Fruit fly (Drosophila melanogaster) whole organism, embryonic: ENCODE results near the gene RpL14.

Experiments
- C15 ChIP-seq: fragments of 200-800 bp; sonication (Bioruptor generic); IDR thresholded peaks from 3 replicates; pipeline ENCODE4 v1.3.6; 2022; ENCODE audit warnings: missing biosample characterization, missing genetic modification characterization
- CG11456 ChIP-seq: fragments of 200-800 bp; sonication (Bioruptor generic); IDR thresholded peaks from 3 replicates; pipeline ENCODE4 v1.3.6; 2022; ENCODE audit warnings: missing biosample characterization, missing genetic modification characterization
- CG12219 ChIP-seq: fragments of 200-800 bp; sonication (Bioruptor generic); optimal IDR thresholded peaks from 3 replicates; lab custom pipeline; 2018; ENCODE audit warnings: missing biosample characterization, mild to moderate bottlenecking, missing genetic modification characterization
- CG12769 ChIP-seq: fragments of 200-800 bp; sonication (Bioruptor generic); optimal IDR thresholded peaks from 2 replicates; lab custom pipeline; 2019; ENCODE audit warnings: missing biosample characterization, mild to moderate bottlenecking, missing genetic modification characterization, moderate library complexity
- CG12942 ChIP-seq: fragments of 200-800 bp; sonication (Bioruptor generic); optimal IDR thresholded peaks from 3 replicates; lab custom pipeline; 2016; ENCODE audit warnings: missing biosample characterization, missing genetic modification characterization
- CG14441 ChIP-seq: fragments of 200-800 bp; sonication (Bioruptor generic); IDR thresholded peaks from 2 replicates; pipeline ENCODE4 v1.3.6; 2022; ENCODE audit warnings: missing biosample characterization, missing genetic modification characterization
- CG15269 ChIP-seq: fragments of 200-800 bp; sonication (Bioruptor generic); optimal IDR thresholded peaks from 2 replicates; lab custom pipeline; 2018; ENCODE audit warnings: missing biosample characterization, mild to moderate bottlenecking, missing genetic modification characterization, moderate library complexity
- CG1529 ChIP-seq: fragments of 200-800 bp; sonication (Bioruptor generic); optimal IDR thresholded peaks from 3 replicates; lab custom pipeline; 2018; ENCODE audit warnings: missing biosample characterization, missing genetic modification characterization
- CG17359 ChIP-seq: fragments of 200-800 bp; sonication (Bioruptor generic); optimal IDR thresholded peaks from 3 replicates; lab custom pipeline; 2018; ENCODE audit warnings: missing biosample characterization, mild to moderate bottlenecking, missing genetic modification characterization, moderate library complexity
- CG1832 ChIP-seq: fragments of 200-800 bp; sonication (Bioruptor generic); optimal IDR thresholded peaks from 2 replicates; lab custom pipeline; 2017; ENCODE audit warnings: missing biosample characterization, mild to moderate bottlenecking, missing genetic modification characterization, inconsistent platforms
- CG2129 ChIP-seq: fragments of 200-800 bp; sonication (Bioruptor generic); IDR thresholded peaks from 2 replicates; pipeline ENCODE4 v1.3.6; 2022; ENCODE audit warnings: missing biosample characterization, missing genetic modification characterization; ENCODE audit not compliant: partially characterized antibody
- CG2199 ChIP-seq: fragments of 200-800 bp; sonication (Bioruptor generic); IDR thresholded peaks from 3 replicates; pipeline ENCODE4 v1.3.6; 2022; ENCODE audit warnings: missing biosample characterization, missing genetic modification characterization
- CG31365 ChIP-seq: fragments of 200-800 bp; sonication (Bioruptor generic); optimal IDR thresholded peaks from 2 replicates; lab custom pipeline; 2018; ENCODE audit warnings: missing biosample characterization, mild to moderate bottlenecking, missing genetic modification characterization
- CG31441 ChIP-seq: fragments of 200-800 bp; sonication (Bioruptor generic); IDR thresholded peaks from 2 replicates; pipeline ENCODE4 v1.3.6; 2022; ENCODE audit warnings: missing biosample characterization, missing genetic modification characterization
- CG7839 ChIP-seq: fragments of 200-800 bp; sonication (Bioruptor generic); optimal IDR thresholded peaks from 3 replicates; lab custom pipeline; 2018; ENCODE audit warnings: missing biosample characterization, mild to moderate bottlenecking, missing genetic modification characterization, moderate library complexity
- CG9797 ChIP-seq: fragments of 200-800 bp; sonication (Bioruptor generic); optimal IDR thresholded peaks from 3 replicates; lab custom pipeline; 2018; ENCODE audit warnings: missing biosample characterization, mild to moderate bottlenecking, missing genetic modification characterization
- CG9876 ChIP-seq: fragments of 200-800 bp; sonication (Bioruptor generic); optimal IDR thresholded peaks from 2 replicates; lab custom pipeline; 2016; ENCODE audit warnings: missing biosample characterization, missing genetic modification characterization
- D19A ChIP-seq: fragments of 200-800 bp; optimal IDR thresholded peaks from 3 replicates; lab custom pipeline; 2019; ENCODE audit warnings: missing biosample characterization, mild to moderate bottlenecking, missing genetic modification characterization, moderate library complexity
- Deaf1 ChIP-seq: fragments of 200-800 bp; optimal IDR thresholded peaks from 3 replicates; lab custom pipeline; 2019; ENCODE audit warnings: missing biosample characterization, mild to moderate bottlenecking, missing genetic modification characterization, moderate library complexity
- GATAe ChIP-seq: fragments of 200-800 bp; sonication (Bioruptor generic); conservative IDR thresholded peaks from 2 replicates; pipeline ENCODE4 v1.3.6; 2022; ENCODE audit warnings: missing biosample characterization, missing genetic modification characterization
- Mrtf ChIP-seq: fragments of 200-800 bp; sonication (Bioruptor generic); IDR thresholded peaks from 3 replicates; pipeline ENCODE4 v1.3.6; 2022; ENCODE audit warnings: missing biosample characterization, missing genetic modification characterization
- Myb ChIP-seq: fragments of 200-800 bp; sonication (Bioruptor generic); optimal IDR thresholded peaks from 2 replicates; lab custom pipeline; 2016; ENCODE audit warnings: missing biosample characterization, missing genetic modification characterization
- Nf-YB ChIP-seq: fragments of 200-800 bp; sonication (Bioruptor generic); optimal IDR thresholded peaks from 3 replicates; lab custom pipeline; 2019; ENCODE audit warnings: missing biosample characterization, mild to moderate bottlenecking, missing genetic modification characterization, moderate library complexity
- Nf-YC ChIP-seq: fragments of 200-800 bp; optimal IDR thresholded peaks from 3 replicates; lab custom pipeline; 2019; ENCODE audit warnings: missing biosample characterization, mild to moderate bottlenecking, missing genetic modification characterization, moderate library complexity
- Oaz ChIP-seq: fragments of 200-800 bp; sonication (Bioruptor generic); IDR thresholded peaks from 2 replicates; pipeline ENCODE4 v1.3.6; 2022; ENCODE audit warnings: missing biosample characterization, missing genetic modification characterization
- Rfx ChIP-seq: fragments of 200-800 bp; sonication (Bioruptor generic); IDR thresholded peaks from 2 replicates; pipeline ENCODE4 v1.3.6; 2022; ENCODE audit warnings: missing biosample characterization, missing genetic modification characterization
- Taf1 ChIP-seq: fragments of 200-800 bp; sonication (Bioruptor generic); IDR thresholded peaks from 2 replicates; pipeline ENCODE4 v1.3.6; 2022; ENCODE audit warnings: missing biosample characterization, missing genetic modification characterization
- cad ChIP-seq: fragments of >200 bp; optimal IDR thresholded peaks from 2 replicates; lab custom pipeline; 2017; ENCODE audit warnings: missing biosample characterization, missing genetic modification characterization
- cg ChIP-seq: fragments of 200-800 bp; sonication (Bioruptor generic); optimal IDR thresholded peaks from 3 replicates; lab custom pipeline; 2019; ENCODE audit warnings: missing biosample characterization, mild to moderate bottlenecking, missing genetic modification characterization, moderate library complexity
- ci ChIP-seq: fragments of 200-800 bp; sonication (Bioruptor generic); IDR thresholded peaks from 3 replicates; pipeline ENCODE4 v1.3.6; 2022; ENCODE audit warnings: missing biosample characterization, missing genetic modification characterization
- cwo ChIP-seq: fragments of 200-800 bp; sonication (Bioruptor generic); optimal IDR thresholded peaks from 3 replicates; lab custom pipeline; 2017; ENCODE audit warnings: missing biosample characterization, missing genetic modification characterization, mild to moderate bottlenecking, moderate library complexity, missing genetic modification reagents
- emc ChIP-seq: fragments of 200-800 bp; sonication (Bioruptor generic); optimal IDR thresholded peaks from 2 replicates; lab custom pipeline; 2016; ENCODE audit warnings: missing biosample characterization, missing genetic modification characterization
- ewg ChIP-seq: fragments of 200-800 bp; sonication (Bioruptor generic); optimal IDR thresholded peaks from 3 replicates; lab custom pipeline; 2017; ENCODE audit warnings: mild to moderate bottlenecking, missing biosample characterization, missing genetic modification reagents, missing genetic modification characterization
- exex ChIP-seq: fragments of 200-800 bp; sonication (Bioruptor generic); optimal IDR thresholded peaks from 4 replicates; lab custom pipeline; 2018; ENCODE audit warnings: missing biosample characterization, mild to moderate bottlenecking, missing genetic modification characterization, moderate library complexity
- fru ChIP-seq: fragments of >200 bp; optimal IDR thresholded peaks from 2 replicates; lab custom pipeline; 2017
- grn ChIP-seq: fragments of 200-800 bp; sonication (Bioruptor generic); optimal IDR thresholded peaks from 3 replicates; lab custom pipeline; 2017; ENCODE audit warnings: missing biosample characterization, missing genetic modification characterization
- nerfin-1 ChIP-seq: fragments of 200-800 bp; sonication (Bioruptor generic); optimal IDR thresholded peaks from 3 replicates; lab custom pipeline; 2019; ENCODE audit warnings: missing biosample characterization, mild to moderate bottlenecking, missing genetic modification characterization, moderate library complexity
- pros ChIP-seq: fragments of 200-800 bp; sonication (Bioruptor generic); optimal IDR thresholded peaks from 3 replicates; lab custom pipeline; 2019; ENCODE audit warnings: missing biosample characterization, mild to moderate bottlenecking, missing genetic modification characterization, moderate library complexity
- ranshi ChIP-seq: fragments of 200-800 bp; sonication (Bioruptor generic); IDR thresholded peaks from 2 replicates; pipeline ENCODE4 v1.3.6; 2022; ENCODE audit warnings: missing biosample characterization, missing genetic modification characterization
- sd ChIP-seq: fragments of 200-800 bp; sonication (Bioruptor generic); optimal IDR thresholded peaks from 3 replicates; lab custom pipeline; 2018; ENCODE audit warnings: missing biosample characterization, mild to moderate bottlenecking, missing genetic modification characterization, moderate library complexity
- sens ChIP-seq: fragments of 200-800 bp; sonication (Bioruptor generic); peaks from one replicate; lab custom pipeline; 2016; ENCODE audit warnings: missing biosample characterization, missing genetic modification characterization
- seq ChIP-seq: fragments of 200-800 bp; sonication (Bioruptor generic); IDR thresholded peaks from 2 replicates; pipeline ENCODE4 v1.3.6; 2022; ENCODE audit warnings: missing biosample characterization, missing genetic modification characterization
- sr ChIP-seq: fragments of 200-800 bp; sonication (Bioruptor generic); IDR thresholded peaks from 3 replicates; pipeline ENCODE4 v1.3.6; 2022; ENCODE audit warnings: missing biosample characterization, missing genetic modification characterization
- sug ChIP-seq: fragments of 200-800 bp; optimal IDR thresholded peaks from 2 replicates; lab custom pipeline; 2019; ENCODE audit warnings: missing biosample characterization, mild to moderate bottlenecking, missing genetic modification characterization, moderate library complexity
- tin ChIP-seq: fragments of 200-800 bp; sonication (Bioruptor generic); optimal IDR thresholded peaks from 3 replicates; lab custom pipeline; 2016; ENCODE audit warnings: missing biosample characterization, missing genetic modification characterization
- tll ChIP-seq, 2 experiments: fragments of 200-800 bp in 1 of 2; fragments of >200 bp in 1 of 2; sonication (Bioruptor generic) in 1 of 2; optimal IDR thresholded peaks; 2 replicates each; lab custom pipeline; 2017 to 2019; ENCODE audit warnings: missing biosample characterization in 2 of 2, missing genetic modification characterization in 2 of 2, mild to moderate bottlenecking in 1 of 2, moderate library complexity in 1 of 2
- zfh1 ChIP-seq: fragments of 200-800 bp; sonication (Bioruptor generic); IDR thresholded peaks from 3 replicates; pipeline ENCODE4 v1.3.6; 2022; ENCODE audit warnings: missing biosample characterization, missing genetic modification characterization

Gene RpL14

DNA sequence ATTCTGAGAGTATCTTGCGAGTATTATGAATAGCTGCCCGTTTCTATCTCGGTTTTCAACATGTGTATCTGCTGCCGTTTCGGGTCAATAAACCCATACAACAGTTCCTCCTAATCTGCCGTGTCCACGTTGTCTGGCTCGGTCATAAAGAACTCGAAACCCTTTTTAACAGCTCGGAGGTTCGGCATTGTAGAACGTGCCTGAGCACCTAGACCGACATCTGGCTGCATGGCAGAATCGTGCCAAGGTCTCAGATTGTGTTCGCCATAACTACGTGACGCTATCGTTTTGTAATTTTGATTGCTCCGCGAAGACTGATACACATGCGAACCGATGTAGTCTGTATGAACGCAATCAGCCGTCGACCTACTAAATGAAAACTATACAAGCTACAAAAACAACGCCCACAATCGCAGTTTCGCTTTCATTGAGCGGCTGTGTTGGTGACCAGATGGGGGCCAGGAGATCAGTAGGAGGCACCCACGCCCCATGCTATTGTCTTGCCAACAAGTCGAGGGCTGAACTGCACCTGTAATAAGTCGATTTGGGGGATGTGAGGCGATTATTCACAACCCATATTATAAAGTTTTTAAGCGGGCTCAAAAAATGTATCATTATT, 46.7 kb upstream of the RpL14 start (continued):
- TF ChIP-seq cad (GFP tag; lab: Kevin White, UChicago) (peak; percentile 60), fru (lab: Kevin White, UChicago) (no peak), CG2199 (GFP tag; lab: Robert Waterston, UW) (no peak), C15 (GFP tag; lab: Robert Waterston, UW) (no peak), CG7839 (tag; lab: Kevin White, UChicago) (no peak), sd (tag; lab: Kevin White, UChicago) (peak; percentile 68), tll (GFP tag; optimal IDR thresholded peaks at IDR 0.05; lab: Kevin White, UChicago) (peak in 1 of 2 experiments; percentile 23), Oaz (GFP tag; lab: Robert Waterston, UW) (no peak), sr (GFP tag; lab: Robert Waterston, UW) (peak; percentile 94), emc (no peak), sug (tag; lab: Kevin White, UChicago) (peak; percentile 66), cwo (GFP tag; lab: Kevin White, UChicago) (peak; percentile 76), seq (no peak), exex (tag; lab: Kevin White, UChicago) (peak; percentile 57), Taf1 (no peak), CG1529 (GFP tag; lab: Kevin White, UChicago) (no peak), ci (GFP tag; lab: Robert Waterston, UW) (peak; percentile 27; the same call in 1 of the 3 replicates), GATAe (GFP tag; lab: Robert Waterston, UW) (peak; percentile 42; the same call in 1 of the 2 replicates)

DNA sequence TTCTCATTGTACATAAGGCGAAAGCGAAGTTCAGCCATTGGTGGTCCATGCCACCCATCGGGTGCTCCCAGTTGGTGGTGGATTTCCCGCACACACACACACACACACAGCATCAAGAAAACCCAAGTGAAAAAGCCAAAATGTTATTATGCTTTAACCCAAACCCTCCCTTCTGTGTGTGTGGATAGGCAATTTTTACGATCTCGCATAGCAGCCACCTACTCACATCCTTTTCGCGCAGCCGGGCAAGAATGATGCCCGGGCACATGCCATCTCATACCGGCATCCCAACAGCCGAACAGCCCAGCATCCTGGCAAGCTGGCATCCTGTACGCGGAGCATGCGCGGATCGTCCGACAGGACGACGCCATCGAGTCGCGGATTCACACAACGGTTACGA, 43.8 kb upstream of the RpL14 start:
- TF ChIP-seq CG9876 (GFP tag; lab: Kevin White, UChicago) (no peak), Nf-YB (GFP tag; lab: Kevin White, UChicago) (peak; percentile 87), CG14441 (GFP tag; lab: Robert Waterston, UW) (no peak), CG31365 (no peak), CG1832 (GFP tag; lab: Kevin White, UChicago) (peak; percentile 34), Myb (GFP tag; lab: Kevin White, UChicago) (no peak), tll (GFP tag; optimal IDR thresholded peaks at IDR 0.05; lab: Kevin White, UChicago) (peak in 1 of 2 experiments; percentile 28), Nf-YC (tag; lab: Kevin White, UChicago) (peak; percentile 89), CG12942 (no peak), sens (GFP tag; lab: Kevin White, UChicago) (peak; percentile 28), CG15269 (tag; lab: Kevin White, UChicago) (no peak), ewg (peak; percentile 74), C15 (GFP tag; lab: Robert Waterston, UW) (no peak), D19A (tag; lab: Kevin White, UChicago) (no peak), Rfx (GFP tag; lab: Robert Waterston, UW) (no peak), CG2129 (GFP tag; lab: Robert Waterston, UW) (no peak), CG12219 (GFP tag; lab: Kevin White, UChicago) (no peak), grn (GFP tag; lab: Kevin White, UChicago) (no peak), CG31441 (GFP tag; lab: Robert Waterston, UW) (no peak), CG11456 (GFP tag; lab: Robert Waterston, UW) (no peak), Mrtf (GFP tag; lab: Robert Waterston, UW) (no peak), ranshi (GFP tag; lab: Robert Waterston, UW) (no peak), pros (peak; percentile 68), cg (GFP tag; lab: Kevin White, UChicago) (peak; percentile 36), zfh1 (GFP tag; lab: Robert Waterston, UW) (no peak), CG17359 (tag; lab: Kevin White, UChicago) (no peak), Deaf1 (tag; lab: Kevin White, UChicago) (peak; percentile 24), CG12769 (no peak), CG9797 (GFP tag; lab: Kevin White, UChicago) (no peak), seq (peak; percentile 44; the same call in 1 of the 2 replicates), tin (GFP tag; lab: Kevin White, UChicago) (no peak), nerfin-1 (tag; lab: Kevin White, UChicago) (peak; percentile 78)
